Fruit fly (Drosophila melanogaster): Measurements from ENCODE around the gene CG15005.

Gene CG15005

DNA sequence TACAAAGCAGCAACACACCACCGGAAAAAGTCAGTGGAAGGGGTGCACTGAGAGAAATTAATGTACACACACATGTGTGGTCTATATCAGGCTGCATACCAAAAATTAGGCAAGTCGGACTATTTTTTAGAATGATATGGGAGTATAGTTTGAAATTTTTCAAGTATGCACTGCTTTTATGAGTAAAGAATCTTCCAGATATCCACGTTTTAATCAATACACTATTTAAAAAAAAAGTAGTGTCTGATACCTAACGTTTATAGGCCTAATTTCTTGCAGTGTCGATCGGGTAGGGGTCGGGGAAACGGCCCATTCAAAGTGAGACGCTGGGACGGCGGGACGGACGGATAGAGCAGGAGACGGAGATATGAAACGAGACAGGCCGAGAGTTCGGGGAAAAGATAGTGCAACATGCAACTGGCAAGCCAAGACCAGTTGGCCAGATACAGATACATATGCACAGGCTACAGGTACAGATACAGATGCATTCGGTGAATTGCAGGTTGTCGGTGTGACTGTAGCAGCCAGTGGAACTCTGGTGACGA, 26.3 kb upstream of the CG15005 start (continued):
- TF ChIP-seq Met (GFP tag; optimal IDR thresholded peaks at IDR 0.05) (peak; percentile 66), Ets96B (tag; optimal IDR thresholded peaks at IDR 0.05) (peak; percentile 93), CG32006 (GFP tag; optimal IDR thresholded peaks at IDR 0.05) (peak; percentile 97), fd85E (GFP tag; optimal IDR thresholded peaks at IDR 0.05) (peak; percentile 55), CG34406 (GFP tag; optimal IDR thresholded peaks at IDR 0.05) (peak; percentile 81), ss (GFP tag; optimal IDR thresholded peaks at IDR 0.05) (peak; percentile 93 to 94), topi (GFP tag; optimal IDR thresholded peaks at IDR 0.05) (peak; percentile 72), CG10669 (GFP tag; optimal IDR thresholded peaks at IDR 0.05) (peak; percentile 93), Lpt (GFP tag; optimal IDR thresholded peaks at IDR 0.05) (peak; percentile 92), esn (GFP tag; optimal IDR thresholded peaks at IDR 0.05) (peak; percentile 67), OdsH (GFP tag; optimal IDR thresholded peaks at IDR 0.05) (peak; percentile 94), dsx (GFP tag; optimal IDR thresholded peaks at IDR 0.05; ENCODE audit: poor library complexity, severe bottlenecking) (peak; percentile 89), CG11902 (GFP tag; optimal IDR thresholded peaks at IDR 0.05) (peak; percentile 79), acj6 (GFP tag; optimal IDR thresholded peaks at IDR 0.05) (peak; percentile 90), Eip93F (GFP tag; optimal IDR thresholded peaks at IDR 0.05) (no peak), Smox (GFP tag; optimal IDR thresholded peaks at IDR 0.05) (peak; percentile 33), Hr38 (GFP tag; optimal IDR thresholded peaks at IDR 0.05) (no peak), CG6276 (GFP tag; optimal IDR thresholded peaks at IDR 0.05) (peak; percentile 91), Blimp-1 (GFP tag; optimal IDR thresholded peaks at IDR 0.05) (no peak), CG16779 (tag; optimal IDR thresholded peaks at IDR 0.05) (peak; percentile 86), pdm3 (GFP tag; optimal IDR thresholded peaks at IDR 0.05) (peak; percentile 93), achi (GFP tag; optimal IDR thresholded peaks at IDR 0.05) (peak; percentile 89), Sox15 (GFP tag; optimal IDR thresholded peaks at IDR 0.05) (peak; percentile 81), CG1621 (tag; optimal IDR thresholded peaks at IDR 0.05) (peak; percentile 88), Gug (GFP tag; IDR thresholded peaks at IDR 0.05) (peak; percentile 85), svp (GFP tag) (peak; percentile 75), Eip78C (GFP tag) (peak; percentile 97), Hr39 (GFP tag; optimal IDR thresholded peaks at IDR 0.05) (peak; percentile 64), vri (GFP tag; optimal IDR thresholded peaks at IDR 0.05) (no peak), Eip75B (GFP tag; optimal IDR thresholded peaks at IDR 0.05) (peak; percentile 93), CG6808 (GFP tag; optimal IDR thresholded peaks at IDR 0.05) (peak; percentile 95), CG3032 (tag; optimal IDR thresholded peaks at IDR 0.05) (peak; percentile 94), CG7368 (GFP tag; optimal IDR thresholded peaks at IDR 0.05) (peak; percentile 88), CG31627 (GFP tag; optimal IDR thresholded peaks at IDR 0.05) (peak; percentile 52), CG6792 (GFP tag; optimal IDR thresholded peaks at IDR 0.05) (peak; percentile 83), Ets21C (GFP tag; optimal IDR thresholded peaks at IDR 0.05) (no peak), net (GFP tag; optimal IDR thresholded peaks at IDR 0.05) (peak; percentile 89)

DNA sequence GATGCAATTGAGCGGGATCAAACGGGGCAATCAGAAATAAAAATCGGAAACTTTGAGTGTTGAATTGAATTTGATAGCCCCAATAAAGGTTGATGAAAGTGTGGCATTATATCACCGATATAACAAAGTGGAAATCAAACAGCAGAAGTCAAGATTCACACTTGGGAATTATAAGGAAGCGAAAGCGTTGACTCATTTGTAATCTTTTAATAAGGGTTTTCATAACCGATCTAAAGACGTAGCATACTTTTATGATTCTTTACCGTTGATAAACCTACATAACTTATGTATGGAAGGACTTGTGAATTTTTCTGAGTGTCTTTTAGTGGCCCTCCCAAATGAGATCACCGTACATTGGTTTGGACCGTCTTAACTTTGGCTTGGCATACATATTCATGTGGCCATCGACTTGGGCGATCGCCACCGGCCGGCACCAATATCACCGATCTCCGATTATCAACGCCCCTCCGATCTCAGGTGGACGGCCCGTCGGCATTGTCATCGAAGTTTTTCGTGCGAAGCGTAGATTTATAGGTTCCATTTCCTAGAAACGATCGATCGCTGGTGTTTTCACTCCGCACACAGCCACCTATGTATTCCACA, 25.3 kb upstream of the CG15005 start:
- peak; percentile 65 for TF ChIP-seq Eip78C (GFP tag)
- TF ChIP-seq svp (GFP tag), result no peak
- TF ChIP-seq CG11762 (GFP tag; optimal IDR thresholded peaks at IDR 0.05; ENCODE audit: insufficient read depth), result no peak
- no peak for TF ChIP-seq Hr4 (GFP tag; optimal IDR thresholded peaks at IDR 0.05)
- peak; percentile 1 for TF ChIP-seq CG10631 (GFP tag; optimal IDR thresholded peaks at IDR 0.05)
- no peak for TF ChIP-seq net (GFP tag; optimal IDR thresholded peaks at IDR 0.05)
- no peak for TF ChIP-seq Sox102F (GFP tag; optimal IDR thresholded peaks at IDR 0.05)
- no peak for TF ChIP-seq CG8319 (GFP tag; optimal IDR thresholded peaks at IDR 0.05)
- TF ChIP-seq CG6276 (GFP tag; optimal IDR thresholded peaks at IDR 0.05), result no peak

Measured in whole organism, prepupa.